Fruit fly (Drosophila melanogaster) whole organism, embryonic: ENCODE results near the gene Art9.
A peak's percentile ranks its signal among the peaks of the same experiment; 100 is the strongest.

Experiments used
- Aef1 ChIP-seq: fragments of 200-800 bp; sonication (Bioruptor generic); IDR thresholded peaks from 3 replicates; pipeline ENCODE4 v1.3.6; 2022; ENCODE audit warnings: missing biosample characterization, missing genetic modification characterization
- Bteb2 ChIP-seq: fragments of 200-800 bp; sonication (Bioruptor generic); optimal IDR thresholded peaks from 2 replicates; lab custom pipeline; 2016; ENCODE audit warnings: missing biosample characterization, missing genetic modification characterization
- CG10267 ChIP-seq: fragments of 200-800 bp; sonication (Bioruptor generic); optimal IDR thresholded peaks from 2 replicates; lab custom pipeline; 2018; ENCODE audit warnings: missing biosample characterization, mild to moderate bottlenecking, missing genetic modification characterization, moderate library complexity
- CG11093 ChIP-seq: fragments of 200-800 bp; sonication (Bioruptor generic); IDR thresholded peaks from 3 replicates; pipeline ENCODE4 v1.3.6; 2022; ENCODE audit warnings: missing biosample characterization, missing genetic modification characterization
- CG1233 ChIP-seq: fragments of 200-800 bp; sonication (Bioruptor generic); optimal IDR thresholded peaks from 4 replicates; lab custom pipeline; 2018; ENCODE audit warnings: missing biosample characterization, mild to moderate bottlenecking, missing genetic modification characterization
- CG17186 ChIP-seq: fragments of 200-800 bp; sonication (Bioruptor generic); optimal IDR thresholded peaks from 3 replicates; lab custom pipeline; 2017; ENCODE audit warnings: missing biosample characterization, missing genetic modification reagents, missing genetic modification characterization
- CG17328 ChIP-seq: fragments of 200-800 bp; sonication (Bioruptor generic); IDR thresholded peaks from 2 replicates; pipeline ENCODE4 v1.3.6; 2022; ENCODE audit warnings: missing biosample characterization, missing genetic modification characterization
- CG17361 ChIP-seq: fragments of 200-800 bp; sonication (Bioruptor generic); IDR thresholded peaks from 3 replicates; pipeline ENCODE4 v1.3.6; 2022; ENCODE audit warnings: missing biosample characterization, missing genetic modification characterization
- CG2116 ChIP-seq: fragments of 200-800 bp; sonication (Bioruptor generic); optimal IDR thresholded peaks from 3 replicates; lab custom pipeline; 2018; ENCODE audit warnings: missing biosample characterization, mild to moderate bottlenecking, missing genetic modification characterization
- CG2712 ChIP-seq: fragments of 200-800 bp; optimal IDR thresholded peaks from 3 replicates; lab custom pipeline; 2019; ENCODE audit warnings: missing biosample characterization, mild to moderate bottlenecking, missing genetic modification characterization, moderate library complexity
- CG4854 ChIP-seq: fragments of 200-800 bp; sonication (Bioruptor generic); optimal IDR thresholded peaks from 2 replicates; lab custom pipeline; 2016; ENCODE audit warnings: missing biosample characterization, missing genetic modification characterization, inconsistent platforms
- CG7745 ChIP-seq: fragments of 200-800 bp; sonication (Bioruptor generic); optimal IDR thresholded peaks from 2 replicates; lab custom pipeline; 2018; ENCODE audit warnings: missing biosample characterization, mild to moderate bottlenecking, missing genetic modification characterization, moderate library complexity
- CG8359 ChIP-seq: fragments of 200-800 bp; sonication (Bioruptor generic); optimal IDR thresholded peaks from 2 replicates; lab custom pipeline; 2017; ENCODE audit warnings: missing biosample characterization, mild to moderate bottlenecking, missing genetic modification characterization, borderline replicate concordance
- CG8765 ChIP-seq: fragments of 200-800 bp; sonication (Bioruptor generic); IDR thresholded peaks from 2 replicates; pipeline ENCODE4 v1.3.6; 2022; ENCODE audit warnings: missing biosample characterization, missing genetic modification characterization
- CG9797 ChIP-seq: fragments of 200-800 bp; sonication (Bioruptor generic); optimal IDR thresholded peaks from 3 replicates; lab custom pipeline; 2018; ENCODE audit warnings: missing biosample characterization, mild to moderate bottlenecking, missing genetic modification characterization
- D19A ChIP-seq: fragments of 200-800 bp; optimal IDR thresholded peaks from 3 replicates; lab custom pipeline; 2019; ENCODE audit warnings: missing biosample characterization, mild to moderate bottlenecking, missing genetic modification characterization, moderate library complexity
- Ets97D ChIP-seq: fragments of 200-800 bp; sonication (Bioruptor generic); optimal IDR thresholded peaks from 3 replicates; lab custom pipeline; 2016; ENCODE audit warnings: missing biosample characterization, missing genetic modification characterization
- Fer2 ChIP-seq: fragments of 200-800 bp; sonication (Bioruptor generic); optimal IDR thresholded peaks from 2 replicates; lab custom pipeline; 2018; ENCODE audit warnings: missing biosample characterization, mild to moderate bottlenecking, missing genetic modification characterization, moderate library complexity
- HLH3B ChIP-seq: fragments of 200-800 bp; sonication (Bioruptor generic); IDR thresholded peaks from 2 replicates; pipeline ENCODE4 v1.3.6; 2022; ENCODE audit warnings: missing biosample characterization, missing genetic modification characterization
- Hand ChIP-seq: fragments of 200-800 bp; sonication (Bioruptor generic); optimal IDR thresholded peaks from 2 replicates; lab custom pipeline; 2017; ENCODE audit warnings: mild to moderate bottlenecking, missing biosample characterization, missing genetic modification reagents, missing genetic modification characterization
- Hey ChIP-seq: fragments of 200-800 bp; sonication (Bioruptor generic); optimal IDR thresholded peaks from 3 replicates; lab custom pipeline; 2018; ENCODE audit warnings: missing biosample characterization, mild to moderate bottlenecking, missing genetic modification characterization
- HmgD ChIP-seq: fragments of 200-800 bp; sonication (Bioruptor generic); optimal IDR thresholded peaks from 3 replicates; lab custom pipeline; 2016; ENCODE audit warnings: missing biosample characterization, missing genetic modification characterization
- Hr3 ChIP-seq: fragments of 200-800 bp; sonication (Bioruptor generic); optimal IDR thresholded peaks from 3 replicates; lab custom pipeline; 2016; ENCODE audit warnings: missing biosample characterization, missing genetic modification characterization
- Lhr ChIP-seq: fragments of 200-800 bp; sonication (Bioruptor generic); optimal IDR thresholded peaks from 3 replicates; lab custom pipeline; 2017; ENCODE audit warnings: mild to moderate bottlenecking, missing biosample characterization, missing genetic modification reagents, missing genetic modification characterization
- MESR4 ChIP-seq: fragments of 200-800 bp; sonication (Bioruptor generic); optimal IDR thresholded peaks from 2 replicates; lab custom pipeline; 2018; ENCODE audit warnings: missing biosample characterization, mild to moderate bottlenecking, missing genetic modification characterization, moderate library complexity
- Mad ChIP-seq: fragments of 200-800 bp; sonication (Bioruptor generic); optimal IDR thresholded peaks from 2 replicates; lab custom pipeline; 2016; ENCODE audit warnings: missing biosample characterization, missing genetic modification characterization
- Meics ChIP-seq: fragments of 200-800 bp; sonication (Bioruptor generic); optimal IDR thresholded peaks from 2 replicates; lab custom pipeline; 2017; ENCODE audit warnings: missing biosample characterization, mild to moderate bottlenecking, missing genetic modification characterization
- Mes4 ChIP-seq: fragments of 200-800 bp; sonication (Bioruptor generic); optimal IDR thresholded peaks from 2 replicates; lab custom pipeline; 2016; ENCODE audit warnings: missing biosample characterization, missing genetic modification characterization
- Myb ChIP-seq: fragments of 200-800 bp; sonication (Bioruptor generic); optimal IDR thresholded peaks from 2 replicates; lab custom pipeline; 2016; ENCODE audit warnings: missing biosample characterization, missing genetic modification characterization
- Sin3A ChIP-seq: fragments of >200 bp; optimal IDR thresholded peaks from 2 replicates; lab custom pipeline; 2018
- Six4 ChIP-seq: fragments of 200-800 bp; sonication (Bioruptor generic); optimal IDR thresholded peaks from 2 replicates; lab custom pipeline; 2016; ENCODE audit warnings: missing biosample characterization, missing genetic modification characterization
- Spps ChIP-seq: fragments of 200-800 bp; sonication (Bioruptor generic); optimal IDR thresholded peaks from 2 replicates; lab custom pipeline; 2018; ENCODE audit warnings: missing biosample characterization, mild to moderate bottlenecking, missing genetic modification characterization
- Sry-δ ChIP-seq: fragments of 200-800 bp; sonication (Bioruptor generic); optimal IDR thresholded peaks from 2 replicates; lab custom pipeline; 2016; ENCODE audit warnings: missing biosample characterization, missing genetic modification characterization
- Stat92E ChIP-seq, 3 experiments: fragments of >200 bp in 2 of 3; fragments of 200-800 bp in 1 of 3; sonication (Bioruptor generic) in 1 of 3; optimal IDR thresholded peaks; 2 replicates each; lab custom pipeline; 2017 to 2019; ENCODE audit warnings: missing biosample characterization in 3 of 3, missing genetic modification characterization in 3 of 3, mild to moderate bottlenecking in 1 of 3, moderate library complexity in 1 of 3
- abd-A ChIP-seq: fragments of 200-800 bp; sonication (Bioruptor generic); optimal IDR thresholded peaks from 3 replicates; lab custom pipeline; 2019; ENCODE audit warnings: missing biosample characterization, mild to moderate bottlenecking, missing genetic modification characterization, moderate library complexity
- crc ChIP-seq: fragments of 200-800 bp; sonication (Bioruptor generic); optimal IDR thresholded peaks from 2 replicates; lab custom pipeline; 2016; ENCODE audit warnings: missing biosample characterization, missing genetic modification characterization
- crp ChIP-seq, 2 experiments: fragments of 200-800 bp; sonication (Bioruptor generic); optimal IDR thresholded peaks; 2 replicates in 1 of 2; 3 replicates in 1 of 2; lab custom pipeline; 2017; ENCODE audit warnings: missing biosample characterization in 2 of 2, missing genetic modification characterization in 2 of 2, mild to moderate bottlenecking in 1 of 2, moderate library complexity in 1 of 2
- dpn ChIP-seq, 2 experiments: fragments of 200-800 bp; sonication (Bioruptor generic); optimal IDR thresholded peaks; 3 replicates each; lab custom pipeline; 2016; ENCODE audit warnings: missing biosample characterization in 2 of 2, missing genetic modification characterization in 2 of 2
- fu2 ChIP-seq: fragments of 200-800 bp; sonication (Bioruptor generic); optimal IDR thresholded peaks from 2 replicates; lab custom pipeline; 2016; ENCODE audit warnings: missing biosample characterization, missing genetic modification characterization
- gfzf ChIP-seq: fragments of 200-800 bp; sonication (Bioruptor generic); optimal IDR thresholded peaks from 2 replicates; lab custom pipeline; 2016; ENCODE audit warnings: missing biosample characterization, mild to moderate bottlenecking, missing genetic modification characterization, moderate library complexity
- gsb-n ChIP-seq: fragments of 200-800 bp; sonication (Bioruptor generic); optimal IDR thresholded peaks from 3 replicates; lab custom pipeline; 2018; ENCODE audit warnings: missing biosample characterization, mild to moderate bottlenecking, missing genetic modification characterization
- hkb ChIP-seq, 2 experiments: fragments of 200-800 bp in 1 of 2; fragments of >200 bp in 1 of 2; sonication (Bioruptor generic) in 1 of 2; IDR thresholded peaks in 1 of 2; optimal IDR thresholded peaks in 1 of 2; 2 replicates each; pipeline versions ENCODE4 v1.3.6 to Lab custom; 2017 to 2022; ENCODE audit warnings: missing biosample characterization in 1 of 2, missing genetic modification characterization in 1 of 2
- mld ChIP-seq: fragments of 200-800 bp; sonication (Bioruptor generic); IDR thresholded peaks from 3 replicates; pipeline ENCODE4 v1.3.6; 2022; ENCODE audit warnings: missing biosample characterization, missing genetic modification characterization; ENCODE audit not compliant: partially characterized antibody
- pho ChIP-seq: fragments of 200-800 bp; sonication (Bioruptor generic); optimal IDR thresholded peaks from 2 replicates; lab custom pipeline; 2016; ENCODE audit warnings: missing biosample characterization, missing genetic modification characterization
- phol ChIP-seq: fragments of 200-800 bp; sonication (Bioruptor generic); optimal IDR thresholded peaks from 3 replicates; lab custom pipeline; 2018; ENCODE audit warnings: missing biosample characterization, mild to moderate bottlenecking, missing genetic modification characterization, moderate library complexity
- ranshi ChIP-seq: fragments of 200-800 bp; sonication (Bioruptor generic); IDR thresholded peaks from 2 replicates; pipeline ENCODE4 v1.3.6; 2022; ENCODE audit warnings: missing biosample characterization, missing genetic modification characterization
- sna ChIP-seq: fragments of 200-800 bp; sonication (Bioruptor generic); IDR thresholded peaks from 2 replicates; pipeline ENCODE4 v1.3.6; 2022; ENCODE audit warnings: missing biosample characterization, missing genetic modification characterization; ENCODE audit not compliant: partially characterized antibody
- sqz ChIP-seq: fragments of 200-800 bp; sonication (Bioruptor generic); optimal IDR thresholded peaks from 3 replicates; lab custom pipeline; 2018; ENCODE audit warnings: missing biosample characterization, mild to moderate bottlenecking, missing genetic modification characterization
- tgo ChIP-seq: fragments of 200-800 bp; sonication (Bioruptor generic); IDR thresholded peaks from 3 replicates; pipeline ENCODE4 v1.3.6; 2022; ENCODE audit warnings: missing biosample characterization, missing genetic modification characterization
- trh ChIP-seq: fragments of 200-800 bp; sonication (Bioruptor generic); optimal IDR thresholded peaks from 2 replicates; lab custom pipeline; 2016; ENCODE audit warnings: missing biosample characterization, missing genetic modification characterization
- z ChIP-seq: fragments of 200-800 bp; sonication (Bioruptor generic); IDR thresholded peaks from 3 replicates; pipeline ENCODE4 v1.3.6; 2022; ENCODE audit warnings: missing biosample characterization, missing genetic modification characterization

Art9 gene

dm6 chr3R:13958582-13958981 is 15.3 kb upstream of the Art9 start, which contains the start of gene Ipp (continued):
- TF ChIP-seq dpn (GFP tag; optimal IDR thresholded peaks at IDR 0.05; lab: Kevin White, UChicago) (no peak), HLH3B (GFP tag; lab: Robert Waterston, UW) (no peak), CG2116 (peak; percentile 22), sna (no peak), CG11093 (GFP tag; lab: Robert Waterston, UW) (no peak), HmgD (GFP tag; lab: Kevin White, UChicago) (no peak), Stat92E (GFP tag; optimal IDR thresholded peaks at IDR 0.05; lab: Kevin White, UChicago) (peak in 1 of 3 experiments; percentile 21), CG4854 (GFP tag; lab: Kevin White, UChicago) (no peak), Mad (GFP tag; lab: Kevin White, UChicago) (no peak), Fer2 (tag; lab: Kevin White, UChicago) (no peak), Meics (no peak), pho (GFP tag; lab: Kevin White, UChicago) (no peak), CG8359 (no peak), D19A (tag; lab: Kevin White, UChicago) (no peak), Hand (GFP tag; lab: Kevin White, UChicago) (no peak), Hey (no peak), gfzf (GFP tag; lab: Kevin White, UChicago) (peak; percentile 93), crc (GFP tag; lab: Kevin White, UChicago) (no peak), sqz (GFP tag; lab: Kevin White, UChicago) (no peak), CG9797 (GFP tag; lab: Kevin White, UChicago) (peak; percentile 94), CG17186 (GFP tag; lab: Kevin White, UChicago) (peak; percentile 49), Lhr (GFP tag; lab: Kevin White, UChicago) (peak; percentile 40), Bteb2 (GFP tag; lab: Kevin White, UChicago) (no peak), CG10267 (peak; percentile 18), Sry-δ (GFP tag; lab: Kevin White, UChicago) (peak; percentile 3), CG2712 (no peak), CG1233 (GFP tag; lab: Kevin White, UChicago) (no peak), CG17328 (GFP tag; lab: Robert Waterston, UW) (no peak), CG17361 (GFP tag; lab: Robert Waterston, UW) (no peak), trh (GFP tag; lab: Kevin White, UChicago) (no peak), hkb (optimal IDR thresholded peaks at IDR 0.05; lab: Kevin White, UChicago) (peak; percentile 48), hkb (GFP tag; IDR thresholded peaks at IDR 0.05; lab: Robert Waterston, UW) (no peak), Sin3A (lab: Kevin White, UChicago) (peak; percentile 47), Six4 (no peak), Myb (GFP tag; lab: Kevin White, UChicago) (no peak), Spps (tag; lab: Kevin White, UChicago) (no peak), CG8765 (no peak), Ets97D (GFP tag; lab: Kevin White, UChicago) (peak; percentile 38), abd-A (tag; lab: Kevin White, UChicago) (no peak), Mes4 (GFP tag; lab: Kevin White, UChicago) (no peak), Hr3 (no peak), CG7745 (tag; lab: Kevin White, UChicago) (no peak), mld (GFP tag; lab: Robert Waterston, UW) (no peak), crp (GFP tag; optimal IDR thresholded peaks at IDR 0.05; lab: Kevin White, UChicago) (peak in 1 of 2 experiments; percentile 71), MESR4 (GFP tag; lab: Kevin White, UChicago) (peak; percentile 47), phol (tag; lab: Kevin White, UChicago) (peak; percentile 9), Aef1 (GFP tag; lab: Robert Waterston, UW) (no peak), z (GFP tag; lab: Robert Waterston, UW) (no peak), gsb-n (tag; lab: Kevin White, UChicago) (peak; percentile 2), tgo (no peak), fu2 (GFP tag; lab: Kevin White, UChicago) (no peak), ranshi (GFP tag; lab: Robert Waterston, UW) (no peak)
